Fruit fly (Drosophila melanogaster): ENCODE results near the gene Mitofilin.

DNA sequence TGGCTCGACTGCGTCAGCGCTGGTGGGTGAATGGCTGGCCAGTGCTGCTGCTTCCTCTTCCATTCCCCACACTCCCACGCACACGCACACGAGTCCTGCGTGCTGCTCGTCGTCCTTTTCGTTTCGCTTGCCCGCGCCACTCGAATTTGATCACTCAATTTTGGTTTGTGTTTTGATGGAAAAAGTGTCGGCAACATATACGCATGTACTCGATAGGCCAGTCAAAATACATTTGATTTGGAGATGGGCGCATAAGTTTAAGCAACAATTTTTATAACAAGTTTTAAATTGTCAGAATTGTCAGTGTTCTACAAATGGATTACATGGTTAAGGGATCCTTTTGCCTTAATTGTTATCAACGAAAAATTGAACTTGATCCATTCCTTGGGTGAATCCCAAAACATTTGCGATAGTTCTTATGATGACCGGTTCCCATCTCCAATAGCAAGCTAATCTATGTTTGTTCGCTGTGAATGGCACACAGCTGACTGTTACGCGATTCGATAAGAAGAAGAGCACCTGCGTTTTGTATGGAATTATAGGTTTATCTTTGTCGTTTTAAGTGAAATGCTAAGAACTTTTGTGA lies at the start of gene Mitofilin, which contains the start of gene mRpL35:
- TF ChIP-seq CG15710 (tag; optimal IDR thresholded peaks at IDR 0.05) (peak; percentile 20), CG34367 (tag; optimal IDR thresholded peaks at IDR 0.05) (peak; percentile 8), CG13204 (GFP tag; optimal IDR thresholded peaks at IDR 0.05) (no peak), rn (GFP tag; IDR thresholded peaks at IDR 0.05) (no peak)

All from whole organism, pupa.